Fruit fly (Drosophila melanogaster): ENCODE measurements around the gene CG12995.

dm6 chrX:17215004-17215403, 5.2 kb upstream of the CG12995 start, which contains the start of gene CG5162:
- TF ChIP-seq lola (GFP tag; optimal IDR thresholded peaks at IDR 0.05) (no peak), Myc (optimal IDR thresholded peaks at IDR 0.05) (no peak), fru (GFP tag; optimal IDR thresholded peaks at IDR 0.05) (no peak), OdsH (GFP tag; optimal IDR thresholded peaks at IDR 0.05) (no peak), HLH106 (tag; optimal IDR thresholded peaks at IDR 0.05) (no peak), rgr (GFP tag; optimal IDR thresholded peaks at IDR 0.05) (no peak), br (GFP tag; optimal IDR thresholded peaks at IDR 0.05) (no peak), Dif (GFP tag; optimal IDR thresholded peaks at IDR 0.05; ENCODE audit: partially characterized antibody) (no peak), pan (optimal IDR thresholded peaks at IDR 0.05) (no peak), Dfd (GFP tag; optimal IDR thresholded peaks at IDR 0.05) (no peak)
